Fruit fly (Drosophila melanogaster) whole organism, embryonic: ENCODE measurements around the gene RPA3.

ENCODE experiments used
- ATbp ChIP-seq: fragments of 200-800 bp; sonication (Bioruptor generic); optimal IDR thresholded peaks from 2 replicates; lab custom pipeline; 2017; ENCODE audit warnings: missing biosample characterization, mild to moderate bottlenecking, missing genetic modification characterization, missing genetic modification reagents
- Bdp1 ChIP-seq: fragments of 200-800 bp; sonication (Bioruptor generic); optimal IDR thresholded peaks from 3 replicates; lab custom pipeline; 2016; ENCODE audit warnings: missing biosample characterization, missing genetic modification characterization
- Blimp-1 ChIP-seq: fragments of 200-800 bp; sonication (Bioruptor generic); optimal IDR thresholded peaks from 3 replicates; lab custom pipeline; 2018; ENCODE audit warnings: missing biosample characterization, missing genetic modification characterization, mild to moderate bottlenecking, moderate library complexity, missing genetic modification reagents
- CG1024 ChIP-seq: fragments of 200-800 bp; sonication (Bioruptor generic); IDR thresholded peaks from 2 replicates; pipeline ENCODE4 v1.3.6; 2022; ENCODE audit warnings: missing biosample characterization, missing genetic modification characterization
- CG11085 ChIP-seq: fragments of 200-800 bp; sonication (Bioruptor generic); IDR thresholded peaks from 2 replicates; pipeline ENCODE4 v1.3.6; 2022; ENCODE audit warnings: missing biosample characterization, missing genetic modification characterization
- CG11093 ChIP-seq: fragments of 200-800 bp; sonication (Bioruptor generic); IDR thresholded peaks from 3 replicates; pipeline ENCODE4 v1.3.6; 2022; ENCODE audit warnings: missing biosample characterization, missing genetic modification characterization
- CG12155 ChIP-seq: fragments of 200-800 bp; sonication (Bioruptor generic); optimal IDR thresholded peaks from 3 replicates; lab custom pipeline; 2016; ENCODE audit warnings: missing biosample characterization, missing genetic modification characterization
- CG12769 ChIP-seq: fragments of 200-800 bp; sonication (Bioruptor generic); optimal IDR thresholded peaks from 2 replicates; lab custom pipeline; 2019; ENCODE audit warnings: missing biosample characterization, mild to moderate bottlenecking, missing genetic modification characterization, moderate library complexity
- CG13287 ChIP-seq: fragments of 200-800 bp; sonication (Bioruptor generic); IDR thresholded peaks from 2 replicates; pipeline ENCODE4 v1.3.6; 2022; ENCODE audit warnings: missing biosample characterization, missing genetic modification characterization; ENCODE audit not compliant: partially characterized antibody
- CG14860 ChIP-seq: fragments of 200-800 bp; sonication (Bioruptor generic); IDR thresholded peaks from 3 replicates; pipeline ENCODE4 v1.3.6; 2022; ENCODE audit warnings: missing biosample characterization, missing genetic modification characterization; ENCODE audit not compliant: partially characterized antibody
- CG17359 ChIP-seq: fragments of 200-800 bp; sonication (Bioruptor generic); optimal IDR thresholded peaks from 3 replicates; lab custom pipeline; 2018; ENCODE audit warnings: missing biosample characterization, mild to moderate bottlenecking, missing genetic modification characterization, moderate library complexity
- CG17568 ChIP-seq: fragments of 200-800 bp; sonication (Bioruptor generic); optimal IDR thresholded peaks from 2 replicates; lab custom pipeline; 2018; ENCODE audit warnings: missing biosample characterization, mild to moderate bottlenecking, missing genetic modification characterization, moderate library complexity
- CG17802 ChIP-seq: fragments of 200-800 bp; sonication (Bioruptor generic); optimal IDR thresholded peaks from 2 replicates; lab custom pipeline; 2018; ENCODE audit warnings: missing biosample characterization, mild to moderate bottlenecking, missing genetic modification characterization, moderate library complexity
- CG18262 ChIP-seq: fragments of 200-800 bp; optimal IDR thresholded peaks from 3 replicates; lab custom pipeline; 2019; ENCODE audit warnings: missing biosample characterization, mild to moderate bottlenecking, missing genetic modification characterization, moderate library complexity
- CG2116 ChIP-seq: fragments of 200-800 bp; sonication (Bioruptor generic); optimal IDR thresholded peaks from 3 replicates; lab custom pipeline; 2018; ENCODE audit warnings: missing biosample characterization, mild to moderate bottlenecking, missing genetic modification characterization
- CG30431 ChIP-seq: fragments of 200-800 bp; sonication (Bioruptor generic); optimal IDR thresholded peaks from 2 replicates; lab custom pipeline; 2017; ENCODE audit warnings: missing biosample characterization, missing genetic modification characterization
- CG4424 ChIP-seq: fragments of 200-800 bp; sonication (Bioruptor generic); optimal IDR thresholded peaks from 3 replicates; lab custom pipeline; 2016; ENCODE audit warnings: missing biosample characterization, missing genetic modification characterization
- CG8388 ChIP-seq: fragments of 200-800 bp; sonication (Bioruptor generic); optimal IDR thresholded peaks from 2 replicates; lab custom pipeline; 2019; ENCODE audit warnings: missing biosample characterization, mild to moderate bottlenecking, missing genetic modification characterization, moderate library complexity
- CG8924 ChIP-seq: fragments of 200-800 bp; optimal IDR thresholded peaks from 3 replicates; lab custom pipeline; 2019; ENCODE audit warnings: missing biosample characterization, mild to moderate bottlenecking, missing genetic modification characterization, moderate library complexity
- CTCF ChIP-seq: fragments of 200-800 bp; sonication (Bioruptor generic); optimal IDR thresholded peaks from 2 replicates; lab custom pipeline; 2017; ENCODE audit warnings: missing biosample characterization, mild to moderate bottlenecking, missing genetic modification characterization, moderate library complexity
- D19A ChIP-seq: fragments of 200-800 bp; optimal IDR thresholded peaks from 3 replicates; lab custom pipeline; 2019; ENCODE audit warnings: missing biosample characterization, mild to moderate bottlenecking, missing genetic modification characterization, moderate library complexity
- Dref ChIP-seq: fragments of 200-800 bp; sonication (Bioruptor generic); IDR thresholded peaks from 2 replicates; pipeline ENCODE4 v1.3.6; 2022; ENCODE audit warnings: missing biosample characterization, missing genetic modification characterization
- Ets65A ChIP-seq: fragments of 200-800 bp; sonication (Bioruptor generic); peaks from one replicate; lab custom pipeline; 2016; ENCODE audit warnings: missing biosample characterization, missing genetic modification characterization
- HLH54F ChIP-seq: fragments of 200-800 bp; sonication (Bioruptor generic); optimal IDR thresholded peaks from 3 replicates; lab custom pipeline; 2016; ENCODE audit warnings: missing biosample characterization, missing genetic modification characterization
- Hmr ChIP-seq: fragments of 200-800 bp; sonication (Bioruptor generic); optimal IDR thresholded peaks from 3 replicates; lab custom pipeline; 2017; ENCODE audit warnings: mild to moderate bottlenecking, missing biosample characterization, missing genetic modification reagents, missing genetic modification characterization
- Hr3 ChIP-seq: fragments of 200-800 bp; sonication (Bioruptor generic); optimal IDR thresholded peaks from 3 replicates; lab custom pipeline; 2016; ENCODE audit warnings: missing biosample characterization, missing genetic modification characterization
- Kr ChIP-seq: fragments of 200-800 bp; sonication (Bioruptor generic); optimal IDR thresholded peaks from 2 replicates; lab custom pipeline; 2017; ENCODE audit warnings: missing biosample characterization, mild to moderate bottlenecking, missing genetic modification characterization
- MTF-1 ChIP-seq: fragments of 200-800 bp; sonication (Bioruptor generic); optimal IDR thresholded peaks from 2 replicates; lab custom pipeline; 2018; ENCODE audit warnings: missing biosample characterization, mild to moderate bottlenecking, missing genetic modification characterization, borderline replicate concordance
- Mad ChIP-seq: fragments of 200-800 bp; sonication (Bioruptor generic); optimal IDR thresholded peaks from 2 replicates; lab custom pipeline; 2016; ENCODE audit warnings: missing biosample characterization, missing genetic modification characterization
- NC2α ChIP-seq: fragments of 200-800 bp; sonication (Bioruptor generic); optimal IDR thresholded peaks from 2 replicates; lab custom pipeline; 2016; ENCODE audit warnings: missing biosample characterization, missing genetic modification characterization
- NfI ChIP-seq: fragments of 200-800 bp; sonication (Bioruptor generic); optimal IDR thresholded peaks from 3 replicates; lab custom pipeline; 2018; ENCODE audit warnings: missing biosample characterization, mild to moderate bottlenecking, missing genetic modification characterization, moderate library complexity
- Sox102F ChIP-seq: fragments of 200-800 bp; sonication (Bioruptor generic); optimal IDR thresholded peaks from 2 replicates; lab custom pipeline; 2018; ENCODE audit warnings: missing biosample characterization, mild to moderate bottlenecking, missing genetic modification characterization, moderate library complexity
- Ssrp ChIP-seq: fragments of 200-800 bp; sonication (Bioruptor generic); optimal IDR thresholded peaks from 2 replicates; lab custom pipeline; 2018; ENCODE audit warnings: missing biosample characterization, mild to moderate bottlenecking, missing genetic modification characterization, moderate library complexity
- TFAM ChIP-seq: fragments of 200-800 bp; sonication (Bioruptor generic); optimal IDR thresholded peaks from 2 replicates; lab custom pipeline; 2017; ENCODE audit warnings: missing biosample characterization, missing genetic modification characterization, inconsistent platforms
- ase ChIP-seq: fragments of 200-800 bp; sonication (Bioruptor generic); IDR thresholded peaks from 3 replicates; pipeline ENCODE4 v1.3.6; 2022; ENCODE audit warnings: missing biosample characterization, missing genetic modification characterization
- bigmax ChIP-seq: fragments of 200-800 bp; sonication (Bioruptor generic); optimal IDR thresholded peaks from 2 replicates; lab custom pipeline; 2018; ENCODE audit warnings: missing biosample characterization, mild to moderate bottlenecking, missing genetic modification characterization
- crol ChIP-seq: fragments of 200-800 bp; sonication (Bioruptor generic); IDR thresholded peaks from 2 replicates; pipeline ENCODE4 v1.3.6; 2022; ENCODE audit warnings: missing biosample characterization, missing genetic modification characterization
- fd64A ChIP-seq: fragments of 200-800 bp; sonication (Bioruptor generic); optimal IDR thresholded peaks from 3 replicates; lab custom pipeline; 2018; ENCODE audit warnings: missing biosample characterization, mild to moderate bottlenecking, missing genetic modification characterization
- fu2 ChIP-seq: fragments of 200-800 bp; sonication (Bioruptor generic); optimal IDR thresholded peaks from 2 replicates; lab custom pipeline; 2016; ENCODE audit warnings: missing biosample characterization, missing genetic modification characterization
- gce ChIP-seq: fragments of 200-800 bp; sonication (Bioruptor generic); IDR thresholded peaks from 3 replicates; pipeline ENCODE4 v1.3.6; 2022; ENCODE audit warnings: missing biosample characterization, missing genetic modification characterization
- gem ChIP-seq: fragments of 200-800 bp; sonication (Bioruptor generic); optimal IDR thresholded peaks from 2 replicates; lab custom pipeline; 2019; ENCODE audit warnings: missing biosample characterization, mild to moderate bottlenecking, missing genetic modification characterization, moderate library complexity
- gro ChIP-seq: fragments of 200-800 bp; sonication (Bioruptor generic); optimal IDR thresholded peaks from 2 replicates; lab custom pipeline; 2016; ENCODE audit warnings: missing biosample characterization, missing genetic modification characterization
- kni ChIP-seq: fragments of 200-800 bp; sonication (Bioruptor generic); optimal IDR thresholded peaks from 3 replicates; lab custom pipeline; 2017; ENCODE audit warnings: mild to moderate bottlenecking, missing biosample characterization, missing genetic modification reagents, missing genetic modification characterization
- org-1 ChIP-seq: fragments of 200-800 bp; sonication (Bioruptor generic); optimal IDR thresholded peaks from 2 replicates; lab custom pipeline; 2017; ENCODE audit warnings: missing biosample characterization, missing genetic modification characterization
- peb ChIP-seq: fragments of 200-800 bp; sonication (Bioruptor generic); IDR thresholded peaks from 2 replicates; pipeline ENCODE4 v1.3.6; 2022; ENCODE audit warnings: missing biosample characterization, missing genetic modification characterization
- phol ChIP-seq: fragments of 200-800 bp; sonication (Bioruptor generic); optimal IDR thresholded peaks from 3 replicates; lab custom pipeline; 2018; ENCODE audit warnings: missing biosample characterization, mild to moderate bottlenecking, missing genetic modification characterization, moderate library complexity
- sisA ChIP-seq: fragments of 200-800 bp; sonication (Bioruptor generic); IDR thresholded peaks from 2 replicates; pipeline ENCODE4 v1.3.6; 2022; ENCODE audit warnings: missing biosample characterization, missing genetic modification characterization
- ttk ChIP-seq: fragments of 200-800 bp; sonication (Bioruptor generic); IDR thresholded peaks from 2 replicates; pipeline ENCODE4 v2.1.2; 2022; ENCODE audit warnings: missing biosample characterization, missing genetic modification characterization
- twi ChIP-seq: fragments of 200-800 bp; optimal IDR thresholded peaks from 2 replicates; lab custom pipeline; 2019; ENCODE audit warnings: missing biosample characterization, mild to moderate bottlenecking, missing genetic modification characterization, moderate library complexity
- tx ChIP-seq: fragments of 200-800 bp; sonication (Bioruptor generic); optimal IDR thresholded peaks from 2 replicates; lab custom pipeline; 2016; ENCODE audit warnings: missing biosample characterization, missing genetic modification characterization
- zfh1 ChIP-seq: fragments of 200-800 bp; sonication (Bioruptor generic); IDR thresholded peaks from 3 replicates; pipeline ENCODE4 v1.3.6; 2022; ENCODE audit warnings: missing biosample characterization, missing genetic modification characterization

Gene RPA3

DNA sequence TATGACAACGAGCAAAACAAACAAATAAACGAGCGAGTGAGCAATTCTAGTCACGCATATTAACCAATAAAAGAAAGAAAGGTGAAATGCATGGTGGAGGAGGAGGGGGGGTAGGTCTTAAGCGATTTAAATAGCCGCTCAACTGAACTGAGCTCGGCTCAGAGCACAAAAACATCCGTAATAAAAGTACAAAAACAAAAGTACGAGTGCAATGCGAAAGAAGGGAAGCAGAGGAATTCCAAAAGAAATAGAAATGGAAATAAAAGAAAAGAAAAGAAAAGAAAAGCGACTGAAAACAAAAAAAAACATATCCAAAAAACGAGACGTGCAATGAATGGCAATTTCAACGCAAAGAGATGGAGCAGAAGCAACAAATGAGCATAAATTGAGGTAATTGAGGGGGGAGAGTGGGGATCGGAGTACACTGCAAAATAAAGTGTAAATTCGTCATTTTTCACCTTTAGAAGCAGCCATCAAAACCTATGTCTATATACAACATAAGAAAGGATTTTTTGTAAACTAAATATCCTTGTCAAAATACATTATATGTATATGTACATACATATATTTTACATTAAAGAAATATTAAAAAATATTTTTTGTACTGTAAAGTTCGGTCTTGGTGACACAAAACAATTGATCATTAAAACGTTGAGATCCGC, 42.7 kb upstream of the RPA3 start:
- TF ChIP-seq CG13287 (no peak), Ets65A (no peak), Hr3 (GFP tag; lab: Kevin White, UChicago) (no peak), ttk (no peak), HLH54F (GFP tag; lab: Kevin White, UChicago) (no peak), CG8924 (no peak), gce (GFP tag; lab: Robert Waterston, UW) (no peak), Ssrp (tag; lab: Kevin White, UChicago) (peak; percentile 43), MTF-1 (GFP tag; lab: Kevin White, UChicago) (no peak), twi (no peak), tx (no peak), bigmax (GFP tag; lab: Kevin White, UChicago) (no peak), CG12155 (no peak), ase (GFP tag; lab: Robert Waterston, UW) (no peak), CG17802 (tag; lab: Kevin White, UChicago) (no peak), Kr (GFP tag; lab: Kevin White, UChicago) (no peak), Blimp-1 (GFP tag; lab: Kevin White, UChicago) (peak; percentile 61), gro (no peak), CG11085 (no peak), Dref (GFP tag; lab: Robert Waterston, UW) (no peak), CG2116 (GFP tag; lab: Kevin White, UChicago) (no peak), CG17568 (GFP tag; lab: Kevin White, UChicago) (no peak), CG14860 (no peak), sisA (GFP tag; lab: Robert Waterston, UW) (peak; percentile 26; the same call in 1 of the 2 replicates), NfI (GFP tag; lab: Kevin White, UChicago) (no peak), CG11093 (no peak), zfh1 (GFP tag; lab: Robert Waterston, UW) (no peak), Mad (GFP tag; lab: Kevin White, UChicago) (no peak), CG1024 (no peak), kni (GFP tag; lab: Kevin White, UChicago) (peak; percentile 46), fu2 (no peak), CG12769 (tag; lab: Kevin White, UChicago) (no peak), CG8388 (peak; percentile 47), CG18262 (tag; lab: Kevin White, UChicago) (peak; percentile 4), Bdp1 (GFP tag; lab: Kevin White, UChicago) (no peak), D19A (tag; lab: Kevin White, UChicago) (peak; percentile 25), NC2α (no peak), phol (tag; lab: Kevin White, UChicago) (peak; percentile 57), gem (tag; lab: Kevin White, UChicago) (peak; percentile 65), CTCF (GFP tag; lab: Kevin White, UChicago) (no peak), Hmr (GFP tag; lab: Kevin White, UChicago) (no peak), peb (GFP tag; lab: Robert Waterston, UW) (no peak), Sox102F (GFP tag; lab: Kevin White, UChicago) (peak; percentile 68), org-1 (GFP tag; lab: Kevin White, UChicago) (no peak), CG4424 (GFP tag; lab: Kevin White, UChicago) (no peak), CG17359 (tag; lab: Kevin White, UChicago) (peak; percentile 47), fd64A (GFP tag; lab: Kevin White, UChicago) (no peak), CG30431 (no peak), TFAM (no peak), ATbp (GFP tag; lab: Kevin White, UChicago) (peak; percentile 24), crol (GFP tag; lab: Robert Waterston, UW) (no peak)
